Worm (Caenorhabditis elegans): ENCODE results near the gene C39D10.5.

- TF ChIP-seq ceh-88 (GFP tag; IDR thresholded peaks at IDR 0.05) (no peak), elt-3 (tag; optimal IDR thresholded peaks at IDR 0.05) (no peak)
Measured at ce11 chrX:7839989-7840388, 52.2 kb downstream of the C39D10.5 start.

Data from whole organism, L1 larva.